Fruit fly (Drosophila melanogaster) whole organism: Measurements from ENCODE around the gene CG15042.

ENCODE experiments used
- CG8478 ChIP-seq: fragments of >200 bp; optimal IDR thresholded peaks from 2 replicates; lab custom pipeline; 2018; ENCODE audit warnings: inconsistent platforms
- Dll ChIP-seq: fragments of >200 bp; optimal IDR thresholded peaks from 2 replicates; lab custom pipeline; 2017
- pan ChIP-seq: fragments of >200 bp; optimal IDR thresholded peaks from 2 replicates; lab custom pipeline; 2017
- psq ChIP-seq: fragments of >200 bp; optimal IDR thresholded peaks from 2 replicates; lab custom pipeline; 2017
- usp ChIP-seq: fragments of >200 bp; optimal IDR thresholded peaks from 2 replicates; lab custom pipeline; 2017; ENCODE audit warnings: missing biosample characterization, missing genetic modification characterization, mixed read lengths

dm6 chrX:18554563-18554962, 26.5 kb upstream of the CG15042 start:
- TF ChIP-seq psq (lab: Kevin White, UChicago) (no peak), Dll (no peak), pan (lab: Kevin White, UChicago) (no peak), usp (GFP tag; lab: Kevin White, UChicago) (no peak), CG8478 (lab: Kevin White, UChicago) (no peak)
